Worm (Caenorhabditis elegans) whole organism, L2 larva: Measurements from ENCODE around the gene T28A11.18.

Experiments
- elt-1 ChIP-seq: fragments of 150-350 bp; optimal IDR thresholded peaks from 2 replicates; lab custom pipeline; 2014; ENCODE audit warnings: missing biosample characterization, missing genetic modification characterization
- unc-55 ChIP-seq: fragments of 150-350 bp; sonication (generic microtip); optimal IDR thresholded peaks from 3 replicates; lab custom pipeline; 2014; ENCODE audit warnings: missing biosample characterization, missing genetic modification reagents, missing genetic modification characterization

DNA sequence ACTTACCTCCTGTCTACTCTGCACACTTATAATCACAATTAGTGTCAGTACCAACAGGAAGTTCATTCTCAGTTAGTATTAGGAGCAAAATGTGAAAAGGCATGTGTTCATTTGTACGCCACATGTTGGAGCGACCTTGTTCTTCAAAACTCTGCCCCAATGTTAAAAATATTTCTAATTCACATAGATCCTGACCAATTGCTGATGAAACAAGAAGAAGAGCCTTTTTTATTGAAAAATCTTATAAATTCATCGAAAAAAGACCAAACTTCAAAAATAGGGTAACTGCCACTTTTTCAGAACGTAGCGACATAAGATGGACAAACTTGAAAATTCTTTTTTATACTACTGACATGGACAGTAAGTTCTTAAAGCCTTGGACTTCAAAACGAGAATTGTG is 1.7 kb downstream of the T28A11.18 start, which contains the start of gene T28A11.17:
- TF ChIP-seq unc-55 (GFP tag; lab: Kevin White, UChicago): no peak
- TF ChIP-seq elt-1 (tag; lab: Kevin White, UChicago): no peak
